Worm (Caenorhabditis elegans) whole organism, L2 larva: ENCODE measurements around the gene skpo-2.

ENCODE experiments used
- mab-5 ChIP-seq: fragments of 150-350 bp; optimal IDR thresholded peaks from 2 replicates; lab custom pipeline; 2014; ENCODE audit warnings: missing biosample characterization, missing genetic modification characterization
- nhr-12 ChIP-seq: fragments of 150-350 bp; optimal IDR thresholded peaks from 2 replicates; lab custom pipeline; 2014; ENCODE audit warnings: missing biosample characterization, missing genetic modification characterization
- unc-55 ChIP-seq: fragments of 150-350 bp; sonication (generic microtip); optimal IDR thresholded peaks from 3 replicates; lab custom pipeline; 2014; ENCODE audit warnings: missing biosample characterization, missing genetic modification reagents, missing genetic modification characterization

DNA sequence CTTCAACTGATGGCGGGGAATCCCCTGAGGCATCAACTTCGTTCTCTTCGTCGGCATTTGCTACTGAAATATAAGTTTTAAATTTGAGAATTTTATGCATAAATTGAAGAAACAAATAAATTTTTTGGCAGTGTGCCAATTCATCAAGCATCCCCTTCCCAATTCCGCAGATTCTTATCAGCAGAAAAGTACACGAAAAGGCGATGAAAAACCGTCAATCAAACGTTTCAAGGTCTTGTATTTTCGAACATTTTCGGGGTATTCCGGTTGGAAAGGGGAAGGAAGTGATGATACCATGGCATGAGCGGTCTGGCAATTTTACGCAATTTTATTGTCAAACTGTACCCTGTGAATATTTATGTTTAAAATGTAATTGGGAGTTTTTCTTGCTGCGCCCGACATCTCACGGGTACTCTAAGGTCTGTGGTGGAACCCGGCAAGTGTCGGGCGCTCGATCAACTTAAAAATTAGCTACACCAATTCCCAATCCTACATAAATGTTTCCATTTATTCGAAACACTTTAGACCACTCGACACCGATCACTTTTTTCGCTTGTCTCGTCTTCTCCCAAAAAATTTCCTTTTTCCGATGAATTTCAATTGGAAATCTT, 1.3 kb downstream of the skpo-2 start:
- TF ChIP-seq mab-5 (tag; lab: Kevin White, UChicago), result no peak
- TF ChIP-seq nhr-12 (tag; lab: Kevin White, UChicago), result no peak
- TF ChIP-seq unc-55 (GFP tag; lab: Kevin White, UChicago), result no peak
